Fruit fly (Drosophila melanogaster) whole organism, wandering third instar larva: ENCODE measurements around the gene CG18063.

Source experiments
- Abd-B ChIP-seq: fragments of >200 bp; optimal IDR thresholded peaks from 2 replicates; lab custom pipeline; 2017; ENCODE audit warnings: missing biosample characterization, missing genetic modification characterization
- CG32264 ChIP-seq: fragments of 200-800 bp; sonication (Bioruptor generic); optimal IDR thresholded peaks from 2 replicates; lab custom pipeline; 2016; ENCODE audit warnings: missing biosample characterization, missing genetic modification characterization
- CrebA ChIP-seq: fragments of 200-800 bp; sonication (Bioruptor generic); optimal IDR thresholded peaks from 2 replicates; lab custom pipeline; 2016; ENCODE audit warnings: missing biosample characterization, mild to moderate bottlenecking, missing genetic modification characterization, borderline replicate concordance
- Dfd ChIP-seq: fragments of >200 bp; optimal IDR thresholded peaks from 2 replicates; lab custom pipeline; 2017; ENCODE audit warnings: missing biosample characterization, missing genetic modification characterization
- Dif ChIP-seq: fragments of 200-275, 200-300 bp; sonication (Bioruptor generic); optimal IDR thresholded peaks from 2 replicates; lab custom pipeline; 2018; ENCODE audit warnings: missing biosample characterization, missing genetic modification characterization; ENCODE audit not compliant: partially characterized antibody
- GATAd ChIP-seq: sonication (Bioruptor generic); optimal IDR thresholded peaks from 2 replicates; lab custom pipeline; 2016; ENCODE audit warnings: missing biosample characterization, missing genetic modification characterization
- HLH106 ChIP-seq: fragments of 200-800 bp; optimal IDR thresholded peaks from 3 replicates; lab custom pipeline; 2019; ENCODE audit warnings: missing biosample characterization, mild to moderate bottlenecking, missing genetic modification characterization, moderate library complexity
- Hr78 ChIP-seq: fragments of >200 bp; optimal IDR thresholded peaks from 2 replicates; lab custom pipeline; 2017; ENCODE audit warnings: missing biosample characterization, missing genetic modification characterization
- Hr83 ChIP-seq: fragments of 200-300 bp; sonication (Bioruptor generic); optimal IDR thresholded peaks from 2 replicates; lab custom pipeline; 2016; ENCODE audit warnings: missing biosample characterization, mild to moderate bottlenecking, missing genetic modification characterization, moderate library complexity; ENCODE audit not compliant: poor library complexity, severe bottlenecking
- Mio ChIP-seq: sonication (Bioruptor generic); optimal IDR thresholded peaks from 2 replicates; lab custom pipeline; 2016; ENCODE audit warnings: missing biosample characterization, missing genetic modification characterization
- Myc ChIP-seq: fragments of >200 bp; optimal IDR thresholded peaks from 2 replicates; lab custom pipeline; 2017
- OdsH ChIP-seq: fragments of 200-800 bp; sonication (Bioruptor generic); optimal IDR thresholded peaks from 2 replicates; lab custom pipeline; 2016; ENCODE audit warnings: missing biosample characterization, mild to moderate bottlenecking, missing genetic modification characterization
- Rel ChIP-seq, 2 experiments: fragments of 200-800 bp; sonication (Bioruptor generic) in 1 of 2; optimal IDR thresholded peaks; 2 replicates in 1 of 2; 3 replicates in 1 of 2; lab custom pipeline; 2016 to 2019; ENCODE audit warnings: mild to moderate bottlenecking in 2 of 2, missing biosample characterization in 2 of 2, missing genetic modification characterization in 2 of 2, moderate library complexity in 1 of 2
- Sp1 ChIP-seq: fragments of 200-800 bp; sonication (Bioruptor generic); optimal IDR thresholded peaks from 3 replicates; lab custom pipeline; 2019; ENCODE audit warnings: missing biosample characterization, mild to moderate bottlenecking, missing genetic modification characterization, moderate library complexity
- br ChIP-seq: fragments of 200-800 bp; sonication (Bioruptor generic); optimal IDR thresholded peaks from 2 replicates; lab custom pipeline; 2016; ENCODE audit warnings: missing biosample characterization, missing genetic modification characterization
- brk ChIP-seq: fragments of 200-800 bp; sonication (Bioruptor generic); optimal IDR thresholded peaks from 2 replicates; lab custom pipeline; 2016; ENCODE audit warnings: missing biosample characterization, mild to moderate bottlenecking, missing genetic modification characterization
- dl ChIP-seq, 2 experiments: fragments of 175-275, 200-275 bp in 1 of 2; fragments of 200-275 bp in 1 of 2; sonication (Bioruptor generic); optimal IDR thresholded peaks; lab custom pipeline; 2018; ENCODE audit warnings: mild to moderate bottlenecking in 2 of 2, missing biosample characterization in 2 of 2, missing genetic modification characterization in 2 of 2, moderate library complexity in 2 of 2; ENCODE audit not compliant: partially characterized antibody in 2 of 2, insufficient read depth in 1 of 2
- dmrt93B ChIP-seq: fragments of 200-800 bp; sonication (Bioruptor generic); optimal IDR thresholded peaks from 2 replicates; lab custom pipeline; 2018; ENCODE audit warnings: missing biosample characterization, mild to moderate bottlenecking, missing genetic modification characterization
- dsf ChIP-seq: sonication (Bioruptor generic); optimal IDR thresholded peaks from 2 replicates; lab custom pipeline; 2016; ENCODE audit warnings: missing biosample characterization, missing genetic modification characterization, borderline replicate concordance
- ey ChIP-seq: fragments of 200-800 bp; sonication (Bioruptor generic); optimal IDR thresholded peaks from 2 replicates; lab custom pipeline; 2016; ENCODE audit warnings: missing biosample characterization, missing genetic modification characterization
- fru ChIP-seq: fragments of 200-800 bp; sonication (Bioruptor generic); optimal IDR thresholded peaks from 3 replicates; lab custom pipeline; 2016; ENCODE audit warnings: missing biosample characterization, mild to moderate bottlenecking, missing genetic modification characterization
- h ChIP-seq: fragments of 200-800 bp; sonication (Bioruptor generic); optimal IDR thresholded peaks from 3 replicates; lab custom pipeline; 2016; ENCODE audit warnings: missing biosample characterization, mild to moderate bottlenecking, missing genetic modification characterization
- jim ChIP-seq: fragments of 175-275, 200-325 bp; sonication (Bioruptor generic); optimal IDR thresholded peaks from 2 replicates; lab custom pipeline; 2016; ENCODE audit warnings: missing biosample characterization, mild to moderate bottlenecking, missing genetic modification characterization
- lola ChIP-seq: fragments of >200 bp; optimal IDR thresholded peaks from 2 replicates; lab custom pipeline; 2017; ENCODE audit warnings: missing biosample characterization, missing genetic modification characterization
- pan ChIP-seq: fragments of >200 bp; optimal IDR thresholded peaks from 2 replicates; lab custom pipeline; 2017
- psq ChIP-seq: fragments of 200-800 bp; sonication (Bioruptor generic); optimal IDR thresholded peaks from 3 replicates; lab custom pipeline; 2017; ENCODE audit warnings: missing biosample characterization, mild to moderate bottlenecking, missing genetic modification characterization, moderate library complexity
- sage ChIP-seq: fragments of 200-800 bp; sonication (Bioruptor generic); optimal IDR thresholded peaks from 2 replicates; lab custom pipeline; 2016; ENCODE audit warnings: missing biosample characterization, mild to moderate bottlenecking, missing genetic modification characterization
- tai ChIP-seq: sonication (Bioruptor generic); optimal IDR thresholded peaks from 2 replicates; lab custom pipeline; 2016; ENCODE audit warnings: missing biosample characterization, missing genetic modification characterization
- woc ChIP-seq: sonication (Bioruptor generic); optimal IDR thresholded peaks from 2 replicates; lab custom pipeline; 2016; ENCODE audit warnings: missing biosample characterization, mild to moderate bottlenecking, missing genetic modification characterization

CG18063 gene

dm6 chr2L:15957558-15957957, at the start of gene CG18063:
Gene CG18063, plus strand, starts transcription at chr2L:15957858.
- TF ChIP-seq HLH106 = no peak
- no peak for TF ChIP-seq GATAd (GFP tag; lab: Kevin White, UChicago)
- TF ChIP-seq Abd-B = no peak
- TF ChIP-seq br (GFP tag; lab: Kevin White, UChicago) = no peak
- TF ChIP-seq jim (GFP tag; lab: Kevin White, UChicago) = no peak
- no peak for TF ChIP-seq dsf (GFP tag; lab: Kevin White, UChicago)
- TF ChIP-seq Dif (GFP tag; lab: Kevin White, UChicago) = no peak
- TF ChIP-seq dmrt93B (GFP tag; lab: Kevin White, UChicago) = no peak
- TF ChIP-seq OdsH (GFP tag; lab: Kevin White, UChicago) = no peak
- no peak for TF ChIP-seq brk
- TF ChIP-seq CrebA (GFP tag; lab: Kevin White, UChicago) = no peak
- TF ChIP-seq fru (GFP tag; lab: Kevin White, UChicago) = no peak
- TF ChIP-seq CG32264 (GFP tag; lab: Kevin White, UChicago) = no peak
- TF ChIP-seq lola = no peak

DNA sequence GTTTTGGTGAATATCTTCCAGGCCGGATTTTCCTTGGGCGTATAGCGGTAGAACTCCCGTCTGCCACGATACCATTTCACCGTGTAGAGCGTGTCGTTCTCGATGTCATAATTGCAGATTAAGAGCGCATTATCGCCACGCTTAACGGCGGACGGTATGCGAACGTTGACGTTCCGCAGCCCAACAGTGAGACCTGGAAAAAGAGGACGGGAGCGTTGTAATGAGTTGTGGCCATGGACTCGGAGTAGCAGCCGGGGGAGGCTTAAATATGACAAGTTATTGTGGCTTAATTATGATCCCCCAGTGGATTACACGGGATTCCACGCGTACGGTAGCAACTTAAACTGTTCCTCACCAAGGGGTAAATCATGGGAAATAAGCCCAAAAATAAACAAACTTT, 49.6 kb upstream of the CG18063 start:
- TF ChIP-seq CrebA (GFP tag; lab: Kevin White, UChicago) (no peak), Dfd (GFP tag; lab: Kevin White, UChicago) (no peak), h (peak; percentile 33)

DNA sequence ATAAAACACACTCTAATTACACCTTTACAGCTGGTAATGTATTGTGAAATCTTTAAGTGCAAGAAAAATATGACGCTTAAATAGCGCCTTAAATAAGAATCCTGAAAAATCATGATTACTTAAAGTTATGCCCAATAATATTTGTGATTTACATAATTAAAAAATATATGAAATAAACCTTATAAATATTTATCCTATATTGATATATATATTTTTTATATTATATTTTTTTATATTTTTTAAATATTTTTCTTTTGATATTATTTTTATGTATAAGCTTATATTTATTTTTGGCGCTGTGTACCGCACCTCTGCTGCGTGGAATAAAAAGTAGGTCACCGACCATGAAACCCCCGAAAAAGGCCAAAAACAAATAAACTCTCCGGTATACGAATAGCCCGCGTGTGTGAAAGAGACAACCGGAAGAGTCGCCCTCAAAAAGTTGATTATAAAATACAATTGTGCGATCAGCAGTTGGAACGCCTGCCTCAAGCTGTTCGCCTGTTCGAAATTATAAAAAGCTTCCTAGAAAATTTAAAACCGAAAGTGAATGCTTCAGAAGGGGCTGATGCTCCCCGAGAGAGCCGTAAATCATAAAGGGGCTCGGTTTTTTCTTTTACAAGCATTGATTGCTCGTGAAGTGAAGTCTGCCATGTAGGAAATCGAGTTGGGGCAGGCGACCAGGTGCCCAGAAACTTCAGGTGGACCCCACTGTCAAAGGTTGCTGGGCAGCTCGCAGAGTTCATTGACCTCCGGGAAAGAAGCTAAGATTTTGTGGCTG, 49.0 kb upstream of the CG18063 start:
- no peak for TF ChIP-seq Dfd (GFP tag; lab: Kevin White, UChicago)
- no peak for TF ChIP-seq pan (lab: Kevin White, UChicago)
- peak; percentile 60 for TF ChIP-seq CrebA (GFP tag; lab: Kevin White, UChicago)
- TF ChIP-seq tai (GFP tag; lab: Kevin White, UChicago) = peak; percentile 43
- TF ChIP-seq br (GFP tag; lab: Kevin White, UChicago) = peak; percentile 52
- TF ChIP-seq h = peak; percentile 35
- TF ChIP-seq dl (GFP tag; optimal IDR thresholded peaks at IDR 0.05; lab: Kevin White, UChicago; ENCODE audit: insufficient read depth in 1 of 2, partially characterized antibody in 2 of 2) = peak in 1 of 2 experiments; percentile 41
- TF ChIP-seq dmrt93B (GFP tag; lab: Kevin White, UChicago) = no peak
- no peak for TF ChIP-seq Myc (lab: Kevin White, UChicago)
- no peak for TF ChIP-seq Mio
- no peak for TF ChIP-seq woc (GFP tag; lab: Kevin White, UChicago)
- TF ChIP-seq Rel (GFP tag; optimal IDR thresholded peaks at IDR 0.05; lab: Kevin White, UChicago) = peak; percentile 17
- TF ChIP-seq Rel (tag; optimal IDR thresholded peaks at IDR 0.05; lab: Kevin White, UChicago) = peak; percentile 99
- peak; percentile 1 for TF ChIP-seq Dif (GFP tag; lab: Kevin White, UChicago)
- TF ChIP-seq sage = peak; percentile 16
- peak; percentile 4 for TF ChIP-seq Sp1 (GFP tag; lab: Kevin White, UChicago)
- TF ChIP-seq Hr78 = no peak

- TF ChIP-seq fru (GFP tag; lab: Kevin White, UChicago) (no peak), GATAd (GFP tag; lab: Kevin White, UChicago) (no peak), CrebA (GFP tag; lab: Kevin White, UChicago) (no peak), Hr78 (no peak), Abd-B (no peak), HLH106 (no peak), ey (no peak), Rel (GFP tag; optimal IDR thresholded peaks at IDR 0.05; lab: Kevin White, UChicago) (no peak), Rel (tag; optimal IDR thresholded peaks at IDR 0.05; lab: Kevin White, UChicago) (no peak), Mio (no peak), Myc (lab: Kevin White, UChicago) (no peak), Hr83 (GFP tag; lab: Kevin White, UChicago) (no peak), psq (no peak), Sp1 (GFP tag; lab: Kevin White, UChicago) (no peak), sage (no peak), Dif (GFP tag; lab: Kevin White, UChicago) (no peak), dl (GFP tag; optimal IDR thresholded peaks at IDR 0.05; lab: Kevin White, UChicago; ENCODE audit: insufficient read depth in 1 of 2, partially characterized antibody in 2 of 2) (no peak), tai (GFP tag; lab: Kevin White, UChicago) (no peak), brk (no peak)
Observed at dm6 chr2L:15909277-15909674, 48.4 kb upstream of the CG18063 start.
